Fruit fly (Drosophila melanogaster): ENCODE data around the gene ph-d.

The ph-d gene

dm6 chrX:2123965-2124688, 1.0 kb upstream of the ph-d start (continued):
- TF ChIP-seq OdsH (GFP tag; optimal IDR thresholded peaks at IDR 0.05) (peak; percentile 83), pdm3 (GFP tag; optimal IDR thresholded peaks at IDR 0.05) (peak; percentile 74), Smox (GFP tag; optimal IDR thresholded peaks at IDR 0.05) (peak; percentile 65), Hr39 (GFP tag; optimal IDR thresholded peaks at IDR 0.05) (peak; percentile 85), Sox15 (GFP tag; optimal IDR thresholded peaks at IDR 0.05) (peak; percentile 91), CG9139 (GFP tag; optimal IDR thresholded peaks at IDR 0.05) (peak; percentile 85), Blimp-1 (GFP tag; optimal IDR thresholded peaks at IDR 0.05) (peak; percentile 83), salr (GFP tag; optimal IDR thresholded peaks at IDR 0.05) (peak; percentile 72 to 79), CG32006 (GFP tag; optimal IDR thresholded peaks at IDR 0.05) (peak; percentile 98), CG15336 (GFP tag; IDR thresholded peaks at IDR 0.05) (peak; percentile 86), Eip75B (GFP tag; optimal IDR thresholded peaks at IDR 0.05) (peak; percentile 34), CG10631 (GFP tag; optimal IDR thresholded peaks at IDR 0.05) (peak; percentile 96), dac (GFP tag; optimal IDR thresholded peaks at IDR 0.05) (peak; percentile 76), CG11294 (GFP tag; IDR thresholded peaks at IDR 0.05) (peak; percentile 84), CG31627 (GFP tag; optimal IDR thresholded peaks at IDR 0.05) (peak; percentile 76), CG11902 (GFP tag; optimal IDR thresholded peaks at IDR 0.05) (peak; percentile 85), Eip78C (GFP tag) (peak; percentile 94), CG34406 (GFP tag; optimal IDR thresholded peaks at IDR 0.05) (peak; percentile 96), eg (GFP tag; IDR thresholded peaks at IDR 0.05) (peak; percentile 92), vri (GFP tag; optimal IDR thresholded peaks at IDR 0.05) (peak; percentile 46), CG6163 (GFP tag; IDR thresholded peaks at IDR 0.05) (peak; percentile 96), Sox14 (GFP tag; optimal IDR thresholded peaks at IDR 0.05) (peak; percentile 11), fd59A (GFP tag; optimal IDR thresholded peaks at IDR 0.05) (peak; percentile 33), CG3032 (tag; optimal IDR thresholded peaks at IDR 0.05) (peak; percentile 93), topi (GFP tag; optimal IDR thresholded peaks at IDR 0.05) (peak; percentile 80), Hr38 (GFP tag; optimal IDR thresholded peaks at IDR 0.05) (no peak), CG8119 (GFP tag; IDR thresholded peaks at IDR 0.05) (peak; percentile 91), acj6 (GFP tag; optimal IDR thresholded peaks at IDR 0.05) (peak; percentile 90), Sox102F (GFP tag; optimal IDR thresholded peaks at IDR 0.05) (peak; percentile 49), CG16779 (tag; optimal IDR thresholded peaks at IDR 0.05) (peak; percentile 84), dsx (GFP tag; optimal IDR thresholded peaks at IDR 0.05; ENCODE audit: poor library complexity, severe bottlenecking) (peak; percentile 80), CG6854 (GFP tag; optimal IDR thresholded peaks at IDR 0.05) (peak; percentile 85), CG8632 (GFP tag; optimal IDR thresholded peaks at IDR 0.05) (peak; percentile 95), ss (GFP tag; optimal IDR thresholded peaks at IDR 0.05) (peak; percentile 91 to 93), CG3919 (GFP tag; optimal IDR thresholded peaks at IDR 0.05) (peak; percentile 72), Gug (GFP tag; IDR thresholded peaks at IDR 0.05) (peak; percentile 75), fd85E (GFP tag; optimal IDR thresholded peaks at IDR 0.05) (peak; percentile 43), CG6792 (GFP tag; optimal IDR thresholded peaks at IDR 0.05) (peak; percentile 82), Ets21C (GFP tag; optimal IDR thresholded peaks at IDR 0.05) (peak; percentile 80)

- peak; percentile 94 for TF ChIP-seq svp (GFP tag)
- TF ChIP-seq fd85E (GFP tag; optimal IDR thresholded peaks at IDR 0.05), result no peak
- peak; percentile 68 for TF ChIP-seq CG31627 (GFP tag; optimal IDR thresholded peaks at IDR 0.05)
- peak; percentile 68 for TF ChIP-seq CG32006 (GFP tag; optimal IDR thresholded peaks at IDR 0.05)
- peak; percentile 80 for TF ChIP-seq OdsH (GFP tag; optimal IDR thresholded peaks at IDR 0.05)
- peak; percentile 59 for TF ChIP-seq Ets21C (GFP tag; optimal IDR thresholded peaks at IDR 0.05)
- peak; percentile 65 for TF ChIP-seq CG3032 (tag; optimal IDR thresholded peaks at IDR 0.05)
- peak; percentile 73 for TF ChIP-seq acj6 (GFP tag; optimal IDR thresholded peaks at IDR 0.05)
- peak; percentile 66 for TF ChIP-seq CG10631 (GFP tag; optimal IDR thresholded peaks at IDR 0.05)
- peak; percentile 34; the same call in 1 of the 2 replicates for TF ChIP-seq CG11294 (GFP tag; IDR thresholded peaks at IDR 0.05)
- peak; percentile 74 for TF ChIP-seq CG6808 (GFP tag; optimal IDR thresholded peaks at IDR 0.05)
- TF ChIP-seq CG9139 (GFP tag; optimal IDR thresholded peaks at IDR 0.05), result peak; percentile 22
- no peak for TF ChIP-seq CG6276 (GFP tag; optimal IDR thresholded peaks at IDR 0.05)
- peak; percentile 78 for TF ChIP-seq topi (GFP tag; optimal IDR thresholded peaks at IDR 0.05)
- peak; percentile 48 for TF ChIP-seq Gug (GFP tag; IDR thresholded peaks at IDR 0.05)
- peak; percentile 73 for TF ChIP-seq lz (GFP tag; optimal IDR thresholded peaks at IDR 0.05)
- TF ChIP-seq Eip75B (GFP tag; optimal IDR thresholded peaks at IDR 0.05), result peak; percentile 84
- TF ChIP-seq Eip78C (GFP tag), result peak; percentile 93
- peak; percentile 41 for TF ChIP-seq CG8319 (GFP tag; optimal IDR thresholded peaks at IDR 0.05)
- peak; percentile 70 for TF ChIP-seq CG15336 (GFP tag; IDR thresholded peaks at IDR 0.05)
- peak; percentile 66 for TF ChIP-seq dsx (GFP tag; optimal IDR thresholded peaks at IDR 0.05; ENCODE audit: poor library complexity, severe bottlenecking)
- peak; percentile 37 to 55 for TF ChIP-seq salr (GFP tag; optimal IDR thresholded peaks at IDR 0.05)
- TF ChIP-seq CG7368 (GFP tag; optimal IDR thresholded peaks at IDR 0.05), result peak; percentile 68
- TF ChIP-seq fd59A (GFP tag; optimal IDR thresholded peaks at IDR 0.05), result peak; percentile 68
These were observed 1.1 kb downstream of the ph-d start for dm6 chrX:2121716-2122601.

Data from whole organism, prepupa.